Fruit fly (Drosophila melanogaster): ENCODE measurements around the gene CG33159.

CG33159 gene

DNA sequence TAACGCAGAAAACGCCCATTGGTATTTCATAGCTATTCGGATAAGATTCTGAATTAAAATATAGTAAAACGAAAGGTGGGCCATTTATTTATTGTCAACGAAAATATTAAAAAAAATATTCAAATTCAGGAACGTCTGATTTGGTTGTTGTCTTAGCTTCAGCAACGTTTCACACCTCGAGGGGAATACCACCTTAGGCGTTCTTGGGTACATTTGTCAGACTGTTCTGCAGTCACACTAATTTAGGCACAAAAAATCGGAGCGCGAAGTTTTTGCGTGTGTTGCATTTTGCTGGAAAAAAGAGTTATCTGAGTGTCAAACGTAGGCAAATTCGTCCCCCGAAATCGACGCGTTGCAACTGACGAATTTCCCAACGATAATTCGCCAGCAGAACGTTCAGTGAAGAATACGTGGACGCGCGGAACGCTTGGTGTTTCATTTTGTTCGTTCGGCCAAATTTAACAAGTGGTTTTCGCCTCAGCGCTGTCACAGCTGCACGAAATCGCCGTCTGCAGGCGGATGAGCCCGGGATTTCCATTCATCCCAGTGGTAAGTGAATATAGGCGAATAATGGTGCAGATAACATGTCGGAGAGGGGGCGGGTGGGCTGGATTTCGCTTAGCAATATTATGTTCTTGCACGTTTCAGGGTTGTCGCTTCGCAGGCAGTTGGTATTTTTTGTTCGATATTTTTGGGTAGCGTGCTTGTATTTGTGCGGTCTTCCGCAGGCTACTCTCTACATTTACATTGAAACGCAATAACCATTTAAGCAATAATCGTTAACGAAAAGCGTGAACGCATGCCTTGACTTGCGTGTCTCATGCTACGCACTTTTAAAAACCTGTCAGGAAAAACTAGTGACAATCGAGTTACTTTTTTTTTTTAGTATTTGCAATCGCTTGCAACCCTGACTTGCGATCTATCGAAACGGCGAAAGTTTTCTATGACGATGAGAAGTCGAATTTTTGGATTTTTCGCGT, 20.8 kb upstream of the CG33159 start, which contains the start of gene Larp4B:
Gene Larp4B (plus strand): TSS at position 99 of the 980 bp plus-strand sequence.
- TF ChIP-seq insv (optimal IDR thresholded peaks at IDR 0.05), result no peak
- no peak for TF ChIP-seq Sin3A (optimal IDR thresholded peaks at IDR 0.05)
- no peak for TF ChIP-seq h (optimal IDR thresholded peaks at IDR 0.05)
- no peak for TF ChIP-seq ttk (optimal IDR thresholded peaks at IDR 0.05)
- no peak for TF ChIP-seq Myc (optimal IDR thresholded peaks at IDR 0.05)
- no peak for TF ChIP-seq psq (optimal IDR thresholded peaks at IDR 0.05)

DNA sequence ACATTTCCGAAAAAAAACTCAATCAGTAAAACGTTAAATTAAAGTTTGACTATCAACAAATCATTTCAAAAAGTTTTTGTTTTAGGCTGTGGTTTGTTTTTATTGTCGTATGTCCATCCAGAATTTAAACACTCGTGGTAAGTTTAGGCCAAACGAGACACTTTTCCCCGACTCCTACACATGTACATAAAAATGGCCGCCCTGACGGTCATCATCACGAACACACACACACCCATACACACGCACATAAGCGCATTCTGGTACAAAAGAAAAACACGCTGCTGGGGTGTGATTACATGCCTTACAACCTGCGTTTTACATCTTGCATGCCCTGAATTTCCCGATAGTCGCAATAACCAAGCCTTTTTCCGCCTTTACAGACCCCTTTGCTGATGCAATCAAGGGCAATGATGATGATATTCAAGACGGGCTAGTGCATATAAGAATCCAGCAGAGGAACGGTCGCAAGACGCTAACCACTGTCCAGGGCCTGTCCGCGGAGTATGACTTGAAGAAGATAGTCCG, 19.2 kb upstream of the CG33159 start:
- TF ChIP-seq psq (optimal IDR thresholded peaks at IDR 0.05), result no peak
- no peak for TF ChIP-seq Sin3A (optimal IDR thresholded peaks at IDR 0.05)
- TF ChIP-seq insv (optimal IDR thresholded peaks at IDR 0.05), result no peak
- TF ChIP-seq Myc (optimal IDR thresholded peaks at IDR 0.05), result no peak
- TF ChIP-seq h (optimal IDR thresholded peaks at IDR 0.05), result no peak
- no peak for TF ChIP-seq ttk (optimal IDR thresholded peaks at IDR 0.05)

DNA sequence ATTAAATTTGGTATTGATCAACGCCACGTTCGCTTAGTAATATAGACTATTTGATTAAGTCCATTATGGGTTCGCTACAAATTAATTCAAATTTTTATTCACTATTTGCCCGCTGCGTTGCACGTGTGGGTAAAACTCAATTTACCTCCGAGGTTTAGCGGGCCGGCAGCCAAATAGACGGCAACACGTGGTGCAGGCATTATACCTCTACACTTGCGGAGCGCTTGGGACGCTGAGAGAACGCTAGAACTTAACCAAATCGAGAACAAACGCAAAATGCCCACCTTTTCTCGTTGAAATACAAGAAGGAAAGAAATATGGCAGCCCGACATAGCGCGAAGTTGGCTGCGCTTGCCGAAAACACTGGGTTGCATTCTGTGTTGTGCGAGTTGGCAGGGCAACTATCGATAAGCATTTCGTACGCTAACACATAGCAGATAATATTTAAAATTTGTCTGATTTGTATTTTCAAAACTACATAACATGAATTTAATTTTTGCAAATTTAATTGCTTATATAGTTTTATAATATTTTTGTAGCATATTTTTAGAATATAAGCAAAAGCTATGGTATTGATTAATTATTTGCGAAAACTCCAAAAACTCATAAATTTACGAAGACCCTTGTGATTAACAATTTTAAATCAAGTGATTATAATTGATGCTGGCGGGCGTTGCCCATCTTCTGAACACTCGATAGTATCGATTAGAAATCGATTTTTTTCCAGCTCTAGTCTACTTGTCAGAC, 18.6 kb upstream of the CG33159 start, which contains the start of the genes RpL28 and eIF1:
Gene RpL28 (minus strand): TSS at position 318 of the 747 bp plus-strand sequence.
Gene eIF1 (plus strand): TSS at position 699 of the 747 bp plus-strand sequence.
- no peak for TF ChIP-seq ttk (optimal IDR thresholded peaks at IDR 0.05)
- no peak for TF ChIP-seq psq (optimal IDR thresholded peaks at IDR 0.05)
- no peak for TF ChIP-seq insv (optimal IDR thresholded peaks at IDR 0.05)
- TF ChIP-seq Sin3A (optimal IDR thresholded peaks at IDR 0.05), result no peak
- no peak for TF ChIP-seq h (optimal IDR thresholded peaks at IDR 0.05)
- no peak for TF ChIP-seq Myc (optimal IDR thresholded peaks at IDR 0.05)

DNA sequence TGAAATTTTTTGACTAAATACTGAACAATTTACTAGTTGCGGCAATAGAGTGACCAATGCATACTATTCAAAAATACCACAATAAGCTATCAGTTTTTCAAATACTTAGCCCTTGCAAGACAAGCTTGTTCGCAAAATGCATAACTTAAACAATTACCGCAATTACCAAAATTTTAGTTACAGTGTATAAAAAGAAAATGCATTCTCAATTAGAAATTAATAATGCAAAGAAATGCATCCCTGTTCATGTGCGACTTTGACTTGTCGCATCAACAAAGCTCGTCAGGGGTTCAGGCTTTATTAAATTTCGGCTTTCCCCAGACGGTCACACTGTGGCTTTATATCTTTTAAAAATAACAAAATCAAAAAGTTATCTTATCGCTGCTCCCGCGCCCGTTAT, 14.6 kb upstream of the CG33159 start, which contains the start of the genes hob and nSMase:
Gene hob (minus strand): TSS at position 62 of the 400 bp plus-strand sequence.
Gene nSMase (plus strand): TSS at position 298 of the 400 bp plus-strand sequence.
- no peak for TF ChIP-seq h (optimal IDR thresholded peaks at IDR 0.05)

DNA sequence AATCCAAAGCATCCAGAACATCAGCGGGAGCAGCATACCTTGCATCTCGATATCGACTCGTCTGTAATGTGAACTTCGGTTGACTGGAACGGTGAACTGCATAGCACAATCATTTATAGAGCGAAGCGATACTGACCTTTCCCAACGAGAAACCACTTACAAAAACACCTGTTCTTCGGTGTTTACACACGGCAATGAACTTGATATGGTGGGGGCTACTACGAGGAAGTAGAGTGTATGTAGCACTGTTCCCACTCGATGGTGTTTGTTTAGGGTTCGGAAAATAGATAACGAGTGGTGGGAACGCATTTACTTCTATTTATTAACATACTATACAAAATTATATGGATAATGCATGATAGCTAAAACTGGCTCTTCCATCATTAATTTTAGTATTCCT, 4.6 kb upstream of the CG33159 start, which contains the start of the genes CG32269 and CG32270:
Gene CG32269 (minus strand): TSS at position 91 of the 400 bp plus-strand sequence.
Gene CG32270 (minus strand): TSS at position 91 of the 400 bp plus-strand sequence.
- TF ChIP-seq psq (optimal IDR thresholded peaks at IDR 0.05) (no peak), Myc (optimal IDR thresholded peaks at IDR 0.05) (no peak), Sin3A (optimal IDR thresholded peaks at IDR 0.05) (no peak), ttk (optimal IDR thresholded peaks at IDR 0.05) (no peak), insv (optimal IDR thresholded peaks at IDR 0.05) (no peak), h (optimal IDR thresholded peaks at IDR 0.05) (no peak)

DNA sequence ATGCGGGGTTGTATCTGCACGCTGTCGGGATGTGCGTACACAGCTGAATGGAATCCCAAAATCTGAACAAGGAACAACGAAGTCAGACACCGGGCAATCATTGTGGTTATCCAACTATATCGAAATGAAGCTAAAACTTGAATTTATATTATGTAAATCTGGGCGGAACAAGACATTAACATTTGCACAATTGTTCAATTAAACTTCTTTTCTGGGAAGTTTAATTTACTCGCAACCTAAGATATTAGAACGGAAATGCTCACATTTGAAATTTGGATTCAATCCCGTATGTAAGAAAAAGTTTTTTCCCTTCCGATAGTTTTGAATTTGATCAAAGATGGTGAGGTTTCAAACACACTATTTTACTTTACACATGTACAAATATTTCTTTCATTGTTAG, 2.0 kb upstream of the CG33159 start, which contains the start of gene CG33160:
Gene CG33160 (minus strand): TSS at position 101 of the 400 bp plus-strand sequence.
- TF ChIP-seq ttk (optimal IDR thresholded peaks at IDR 0.05) (no peak), insv (optimal IDR thresholded peaks at IDR 0.05) (no peak), psq (optimal IDR thresholded peaks at IDR 0.05) (no peak), Myc (optimal IDR thresholded peaks at IDR 0.05) (no peak), Sin3A (optimal IDR thresholded peaks at IDR 0.05) (no peak), h (optimal IDR thresholded peaks at IDR 0.05) (no peak)

DNA sequence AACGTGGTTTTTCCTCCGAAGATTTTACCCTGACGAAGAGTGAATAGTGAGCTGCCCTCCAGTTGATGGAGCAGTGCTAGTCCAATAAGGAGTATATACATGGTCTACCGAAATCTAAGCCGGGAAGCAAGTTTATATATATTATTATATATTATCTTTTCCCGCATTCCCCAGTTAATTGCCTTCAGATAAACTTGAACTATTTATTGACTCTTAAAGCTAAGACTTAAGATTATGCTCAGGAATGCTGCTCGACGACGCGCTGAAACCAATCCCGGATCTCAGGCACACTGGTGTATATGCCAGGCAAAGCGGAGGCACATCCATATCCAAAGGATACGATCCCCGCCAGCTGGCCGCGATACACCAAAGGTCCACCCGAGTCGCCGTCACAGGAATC, 1.1 kb upstream of the CG33159 start, which contains the start of gene CG32277:
Gene CG32277 (minus strand): TSS at position 101 of the 400 bp plus-strand sequence.
- TF ChIP-seq Myc (optimal IDR thresholded peaks at IDR 0.05), result no peak
- TF ChIP-seq ttk (optimal IDR thresholded peaks at IDR 0.05), result no peak
- TF ChIP-seq insv (optimal IDR thresholded peaks at IDR 0.05), result no peak

DNA sequence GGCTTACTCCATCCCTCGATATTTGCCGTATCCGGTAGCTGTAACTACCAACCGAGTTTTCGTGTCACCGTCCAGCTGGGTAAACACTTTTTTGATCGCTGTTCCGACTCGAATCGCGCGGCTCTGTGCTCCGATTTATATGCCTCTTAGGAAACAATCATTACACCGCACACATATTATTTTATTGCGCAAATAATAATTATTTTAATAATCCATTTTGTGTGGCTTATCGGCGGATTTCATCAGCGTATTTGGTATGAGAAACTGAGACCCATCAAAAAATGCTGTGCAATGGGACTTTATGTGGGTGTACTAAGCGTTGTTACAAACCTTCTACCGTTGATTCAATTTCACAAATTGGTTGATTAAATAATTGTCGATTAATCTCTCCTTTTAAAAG, 1.2 kb downstream of the CG33159 start, which contains the start of gene CG32271:
Gene CG32271 (minus strand): TSS at position 101 of the 400 bp plus-strand sequence.
- no peak for TF ChIP-seq ttk (optimal IDR thresholded peaks at IDR 0.05)
- no peak for TF ChIP-seq Myc (optimal IDR thresholded peaks at IDR 0.05)
- no peak for TF ChIP-seq psq (optimal IDR thresholded peaks at IDR 0.05)
- no peak for TF ChIP-seq insv (optimal IDR thresholded peaks at IDR 0.05)
- TF ChIP-seq Sin3A (optimal IDR thresholded peaks at IDR 0.05), result no peak
- no peak for TF ChIP-seq h (optimal IDR thresholded peaks at IDR 0.05)

DNA sequence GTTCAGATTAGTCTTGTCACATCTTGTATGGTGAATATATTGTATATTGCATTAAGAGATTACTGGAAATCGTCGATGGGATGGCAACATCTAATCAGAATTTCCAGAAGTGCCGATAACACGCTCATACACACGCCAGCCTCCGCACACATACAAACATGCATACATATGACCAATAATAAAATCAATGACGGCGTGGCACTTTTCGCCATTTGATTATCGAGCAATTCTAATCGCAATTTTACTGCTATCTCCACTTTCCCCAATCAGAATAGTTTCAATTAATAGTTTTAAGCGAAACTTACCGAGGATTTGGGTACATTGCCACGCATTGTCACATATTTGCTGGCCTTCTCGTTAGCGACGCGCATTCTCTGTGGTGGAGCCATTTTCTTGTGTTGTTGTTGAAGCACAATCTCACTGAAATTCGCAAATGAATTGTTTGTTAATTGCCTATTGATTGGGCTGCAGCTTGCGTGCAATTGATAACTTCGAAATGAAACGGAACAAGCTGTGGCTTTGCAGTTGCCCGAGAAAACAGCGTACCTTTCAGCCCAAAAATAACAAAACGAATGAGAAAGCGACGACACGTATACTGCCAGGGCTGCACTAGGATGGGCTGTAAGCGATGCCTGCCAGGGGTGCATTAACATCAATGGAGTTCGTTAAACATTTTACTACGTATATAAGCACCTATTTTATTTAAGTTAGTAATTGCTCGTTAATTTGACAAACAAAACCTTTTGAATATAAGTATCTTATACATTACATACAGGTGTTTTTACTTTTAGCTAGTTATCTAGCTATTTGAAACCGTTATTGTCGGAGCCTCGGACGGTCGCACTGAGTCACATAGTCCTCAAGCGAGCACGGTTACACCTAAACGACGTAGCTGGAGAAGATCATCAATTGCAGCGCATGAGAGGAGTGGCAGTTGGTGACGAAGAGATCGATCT, 5.5 kb downstream of the CG33159 start, which contains the start of the genes CG32276 and gry:
Gene CG32276 (minus strand): TSS at position 601 of the 956 bp plus-strand sequence.
Gene gry (plus strand): TSS at position 644 of the 956 bp plus-strand sequence.
- no peak for TF ChIP-seq insv (optimal IDR thresholded peaks at IDR 0.05)
- no peak for TF ChIP-seq ttk (optimal IDR thresholded peaks at IDR 0.05)
- no peak for TF ChIP-seq Myc (optimal IDR thresholded peaks at IDR 0.05)
- no peak for TF ChIP-seq psq (optimal IDR thresholded peaks at IDR 0.05)
- TF ChIP-seq h (optimal IDR thresholded peaks at IDR 0.05), result no peak
- TF ChIP-seq Sin3A (optimal IDR thresholded peaks at IDR 0.05), result no peak

DNA sequence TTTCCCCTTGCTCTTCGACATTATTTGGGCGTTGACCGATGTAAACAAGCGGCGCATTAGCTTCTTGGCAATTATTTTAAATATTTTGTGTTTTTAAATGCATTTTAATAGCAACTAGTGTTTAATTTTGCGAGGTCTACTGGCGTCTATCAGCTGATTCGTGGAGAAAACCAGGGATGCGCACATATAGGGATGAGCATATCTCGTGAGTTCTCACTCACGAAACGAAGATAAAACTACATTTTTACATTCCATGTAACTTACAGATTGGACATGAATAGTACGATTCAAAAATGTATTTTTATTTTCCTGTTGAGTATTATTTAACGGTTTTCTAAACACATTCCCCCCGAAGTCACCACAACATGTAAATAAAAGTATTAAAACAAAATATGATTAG, 6.8 kb downstream of the CG33159 start, which contains the start of gene CG14966:
Gene CG14966 (minus strand): TSS at position 168 of the 400 bp plus-strand sequence.
- TF ChIP-seq psq (optimal IDR thresholded peaks at IDR 0.05) (no peak), ttk (optimal IDR thresholded peaks at IDR 0.05) (no peak), h (optimal IDR thresholded peaks at IDR 0.05) (no peak), Sin3A (optimal IDR thresholded peaks at IDR 0.05) (no peak), Myc (optimal IDR thresholded peaks at IDR 0.05) (no peak), insv (optimal IDR thresholded peaks at IDR 0.05) (no peak)
